Fruit fly (Drosophila melanogaster) whole organism, embryonic: ENCODE data around the gene Art3.

Experiments used
- ATbp ChIP-seq: fragments of 200-800 bp; sonication (Bioruptor generic); optimal IDR thresholded peaks from 2 replicates; lab custom pipeline; 2017; ENCODE audit warnings: missing biosample characterization, mild to moderate bottlenecking, missing genetic modification characterization, missing genetic modification reagents
- Abd-B ChIP-seq: fragments of 200-800 bp; sonication (Bioruptor generic); optimal IDR thresholded peaks from 2 replicates; lab custom pipeline; 2018; ENCODE audit warnings: missing biosample characterization, mild to moderate bottlenecking, missing genetic modification characterization, moderate library complexity
- Ada2b ChIP-seq: fragments of 200-800 bp; sonication (Bioruptor generic); IDR thresholded peaks from 2 replicates; pipeline ENCODE4 v1.3.6; 2022; ENCODE audit warnings: missing biosample characterization, missing genetic modification characterization
- Awh ChIP-seq: fragments of 200-800 bp; sonication (Bioruptor generic); IDR thresholded peaks from 2 replicates; pipeline ENCODE4, ENCODE4 v1.3.6; 2022; ENCODE audit warnings: missing biosample characterization, missing genetic modification characterization
- CG1024 ChIP-seq: fragments of 200-800 bp; sonication (Bioruptor generic); IDR thresholded peaks from 2 replicates; pipeline ENCODE4 v1.3.6; 2022; ENCODE audit warnings: missing biosample characterization, missing genetic modification characterization
- CG11093 ChIP-seq: fragments of 200-800 bp; sonication (Bioruptor generic); IDR thresholded peaks from 3 replicates; pipeline ENCODE4 v1.3.6; 2022; ENCODE audit warnings: missing biosample characterization, missing genetic modification characterization
- CG12299 ChIP-seq: fragments of 200-800 bp; sonication (Bioruptor generic); optimal IDR thresholded peaks from 2 replicates; lab custom pipeline; 2018; ENCODE audit warnings: missing biosample characterization, mild to moderate bottlenecking, missing genetic modification characterization
- CG12659 ChIP-seq: fragments of 200-800 bp; sonication (Bioruptor generic); optimal IDR thresholded peaks from 3 replicates; lab custom pipeline; 2017; ENCODE audit warnings: mild to moderate bottlenecking, missing biosample characterization, missing genetic modification reagents, missing genetic modification characterization
- CG13296 ChIP-seq: fragments of 200-800 bp; sonication (Bioruptor generic); optimal IDR thresholded peaks from 3 replicates; lab custom pipeline; 2018; ENCODE audit warnings: missing biosample characterization, mild to moderate bottlenecking, missing genetic modification characterization
- CG13775 ChIP-seq: fragments of 200-800 bp; sonication (Bioruptor generic); optimal IDR thresholded peaks from 3 replicates; lab custom pipeline; 2017; ENCODE audit warnings: missing biosample characterization, mild to moderate bottlenecking, missing genetic modification characterization
- CG1529 ChIP-seq: fragments of 200-800 bp; sonication (Bioruptor generic); optimal IDR thresholded peaks from 3 replicates; lab custom pipeline; 2018; ENCODE audit warnings: missing biosample characterization, missing genetic modification characterization
- CG1603 ChIP-seq: fragments of 200-800 bp; sonication (Bioruptor generic); optimal IDR thresholded peaks from 2 replicates; lab custom pipeline; 2019; ENCODE audit warnings: missing biosample characterization, mild to moderate bottlenecking, missing genetic modification characterization, moderate library complexity
- CG17568 ChIP-seq: fragments of 200-800 bp; sonication (Bioruptor generic); optimal IDR thresholded peaks from 2 replicates; lab custom pipeline; 2018; ENCODE audit warnings: missing biosample characterization, mild to moderate bottlenecking, missing genetic modification characterization, moderate library complexity
- CG18619 ChIP-seq: fragments of 200-800 bp; sonication (Bioruptor generic); optimal IDR thresholded peaks from 3 replicates; lab custom pipeline; 2017; ENCODE audit warnings: missing biosample characterization, mild to moderate bottlenecking, missing genetic modification characterization
- CG32767 ChIP-seq: fragments of 200-800 bp; sonication (Bioruptor generic); IDR thresholded peaks from 2 replicates; pipeline ENCODE4 v1.3.6; 2022; ENCODE audit warnings: missing biosample characterization, missing genetic modification characterization
- CG34376 ChIP-seq: fragments of 200-800 bp; sonication (Bioruptor generic); optimal IDR thresholded peaks from 2 replicates; lab custom pipeline; 2018; ENCODE audit warnings: missing biosample characterization, mild to moderate bottlenecking, missing genetic modification characterization
- CG42726 ChIP-seq: fragments of 200-800 bp; sonication (Bioruptor generic); IDR thresholded peaks from 2 replicates; pipeline ENCODE4 v1.3.6; 2022; ENCODE audit warnings: missing biosample characterization, missing genetic modification characterization; ENCODE audit not compliant: partially characterized antibody
- CG4424 ChIP-seq: fragments of 200-800 bp; sonication (Bioruptor generic); optimal IDR thresholded peaks from 3 replicates; lab custom pipeline; 2016; ENCODE audit warnings: missing biosample characterization, missing genetic modification characterization
- CG4617 ChIP-seq: fragments of 200-800 bp; sonication (Bioruptor generic); optimal IDR thresholded peaks from 3 replicates; lab custom pipeline; 2016; ENCODE audit warnings: missing biosample characterization, missing genetic modification characterization, borderline replicate concordance
- CG6175 ChIP-seq: fragments of 200-800 bp; sonication (Bioruptor generic); IDR thresholded peaks from 3 replicates; pipeline ENCODE4 v1.3.6; 2022; ENCODE audit warnings: missing biosample characterization, missing genetic modification characterization
- CG6654 ChIP-seq: fragments of 200-800 bp; sonication (Bioruptor generic); optimal IDR thresholded peaks from 2 replicates; lab custom pipeline; 2017; ENCODE audit warnings: missing biosample characterization, mild to moderate bottlenecking, missing genetic modification characterization
- CG8281 ChIP-seq: fragments of 200-800 bp; sonication (Bioruptor generic); optimal IDR thresholded peaks from 2 replicates; lab custom pipeline; 2018; ENCODE audit warnings: missing biosample characterization, mild to moderate bottlenecking, missing genetic modification characterization, moderate library complexity
- D19A ChIP-seq: fragments of 200-800 bp; optimal IDR thresholded peaks from 3 replicates; lab custom pipeline; 2019; ENCODE audit warnings: missing biosample characterization, mild to moderate bottlenecking, missing genetic modification characterization, moderate library complexity
- D19B ChIP-seq: fragments of 200-800 bp; sonication (Bioruptor generic); optimal IDR thresholded peaks from 2 replicates; lab custom pipeline; 2017; ENCODE audit warnings: missing biosample characterization, mild to moderate bottlenecking, missing genetic modification characterization
- Oaz ChIP-seq: fragments of 200-800 bp; sonication (Bioruptor generic); IDR thresholded peaks from 2 replicates; pipeline ENCODE4 v1.3.6; 2022; ENCODE audit warnings: missing biosample characterization, missing genetic modification characterization
- Opbp ChIP-seq: fragments of 200-800 bp; sonication (Bioruptor generic); IDR thresholded peaks from 3 replicates; pipeline ENCODE4 v1.3.6; 2022; ENCODE audit warnings: missing biosample characterization, missing genetic modification characterization; ENCODE audit not compliant: partially characterized antibody
- Sry-β ChIP-seq: fragments of 200-800 bp; sonication (Bioruptor generic); optimal IDR thresholded peaks from 2 replicates; lab custom pipeline; 2018; ENCODE audit warnings: missing biosample characterization, mild to moderate bottlenecking, missing genetic modification characterization, moderate library complexity
- bbx ChIP-seq: fragments of 200-800 bp; sonication (Bioruptor generic); IDR thresholded peaks from 2 replicates; pipeline ENCODE4 v1.3.6; 2022; ENCODE audit warnings: missing biosample characterization, missing genetic modification characterization; ENCODE audit not compliant: partially characterized antibody
- dimm ChIP-seq: fragments of 200-800 bp; sonication (Bioruptor generic); IDR thresholded peaks from 2 replicates; pipeline ENCODE4 v1.3.6; 2022; ENCODE audit warnings: missing biosample characterization, missing genetic modification characterization
- ems ChIP-seq: fragments of 200-800 bp; sonication (Bioruptor generic); optimal IDR thresholded peaks from 3 replicates; lab custom pipeline; 2016; ENCODE audit warnings: missing biosample characterization, missing genetic modification characterization
- en ChIP-seq: fragments of 200-800 bp; sonication (Bioruptor generic); optimal IDR thresholded peaks from 2 replicates; lab custom pipeline; 2016; ENCODE audit warnings: missing biosample characterization, missing genetic modification characterization
- eve ChIP-seq, 2 experiments: fragments of >200 bp; optimal IDR thresholded peaks; 2 replicates each; lab custom pipeline; 2017; ENCODE audit warnings: missing biosample characterization in 2 of 2, missing genetic modification characterization in 2 of 2
- ewg ChIP-seq: fragments of 200-800 bp; sonication (Bioruptor generic); optimal IDR thresholded peaks from 3 replicates; lab custom pipeline; 2017; ENCODE audit warnings: mild to moderate bottlenecking, missing biosample characterization, missing genetic modification reagents, missing genetic modification characterization
- gfzf ChIP-seq: fragments of 200-800 bp; sonication (Bioruptor generic); optimal IDR thresholded peaks from 2 replicates; lab custom pipeline; 2016; ENCODE audit warnings: missing biosample characterization, mild to moderate bottlenecking, missing genetic modification characterization, moderate library complexity
- grau ChIP-seq: fragments of 200-800 bp; optimal IDR thresholded peaks from 3 replicates; lab custom pipeline; 2019; ENCODE audit warnings: missing biosample characterization, mild to moderate bottlenecking, missing genetic modification characterization, moderate library complexity
- insv ChIP-seq, 2 experiments: fragments of 200-800 bp; sonication (Bioruptor generic); optimal IDR thresholded peaks; 3 replicates each; lab custom pipeline; 2016 to 2018; ENCODE audit warnings: missing biosample characterization in 2 of 2, missing genetic modification characterization in 2 of 2
- jumu ChIP-seq: fragments of 200-800 bp; sonication (Bioruptor generic); optimal IDR thresholded peaks from 3 replicates; lab custom pipeline; 2016; ENCODE audit warnings: missing biosample characterization, missing genetic modification characterization
- kah ChIP-seq: fragments of 200-800 bp; sonication (Bioruptor generic); optimal IDR thresholded peaks from 2 replicates; lab custom pipeline; 2018; ENCODE audit warnings: missing biosample characterization, mild to moderate bottlenecking, missing genetic modification characterization
- peb ChIP-seq: fragments of 200-800 bp; sonication (Bioruptor generic); IDR thresholded peaks from 2 replicates; pipeline ENCODE4 v1.3.6; 2022; ENCODE audit warnings: missing biosample characterization, missing genetic modification characterization
- pzg ChIP-seq: fragments of 200-800 bp; sonication (Bioruptor generic); optimal IDR thresholded peaks from 3 replicates; lab custom pipeline; 2018; ENCODE audit warnings: missing biosample characterization, mild to moderate bottlenecking, missing genetic modification characterization, moderate library complexity
- sc ChIP-seq, 3 experiments: fragments of >200 bp in 2 of 3; fragments of 200-800 bp in 1 of 3; sonication (Bioruptor generic) in 1 of 3; optimal IDR thresholded peaks; 2 replicates in 2 of 3; 3 replicates in 1 of 3; lab custom pipeline; 2017; ENCODE audit warnings: mild to moderate bottlenecking in 1 of 3, missing biosample characterization in 1 of 3, missing genetic modification characterization in 1 of 3, missing genetic modification reagents in 1 of 3
- sr ChIP-seq: fragments of 200-800 bp; sonication (Bioruptor generic); IDR thresholded peaks from 3 replicates; pipeline ENCODE4 v1.3.6; 2022; ENCODE audit warnings: missing biosample characterization, missing genetic modification characterization
- stc ChIP-seq: fragments of 200-800 bp; sonication (Bioruptor generic); IDR thresholded peaks from 2 replicates; pipeline ENCODE4 v1.3.6; 2022; ENCODE audit warnings: missing biosample characterization, missing genetic modification characterization
- tio ChIP-seq: fragments of 200-800 bp; sonication (Bioruptor generic); optimal IDR thresholded peaks from 2 replicates; lab custom pipeline; 2017; ENCODE audit warnings: missing biosample characterization, missing genetic modification characterization, inconsistent platforms
- toy ChIP-seq: fragments of 200-800 bp; sonication (Bioruptor generic); IDR thresholded peaks from 2 replicates; pipeline ENCODE4 v1.3.6; 2022; ENCODE audit warnings: missing biosample characterization, missing genetic modification characterization
- trem ChIP-seq: fragments of 200-800 bp; optimal IDR thresholded peaks from 3 replicates; lab custom pipeline; 2019; ENCODE audit warnings: missing biosample characterization, mild to moderate bottlenecking, missing genetic modification characterization, moderate library complexity
- zen ChIP-seq: fragments of 200-800 bp; sonication (Bioruptor generic); optimal IDR thresholded peaks from 3 replicates; lab custom pipeline; 2018; ENCODE audit warnings: missing biosample characterization, mild to moderate bottlenecking, missing genetic modification characterization, moderate library complexity

Art3 gene

dm6 chr3R:15208712-15209499, 20.3 kb downstream of the Art3 start, which contains the start of the genes Spn88Eb and Mau2 (continued):
- peak; percentile 49 for TF ChIP-seq trem (tag; lab: Kevin White, UChicago)
- TF ChIP-seq Sry-β (GFP tag; lab: Kevin White, UChicago): peak; percentile 85
- TF ChIP-seq ewg (GFP tag; lab: Kevin White, UChicago): peak; percentile 41
- TF ChIP-seq dimm (GFP tag; lab: Robert Waterston, UW): no peak
- TF ChIP-seq CG1024: peak; percentile 60
- TF ChIP-seq CG42726 (GFP tag; lab: Robert Waterston, UW): peak; percentile 67
- TF ChIP-seq Oaz: peak; percentile 35; the same call in 1 of the 2 replicates
- TF ChIP-seq CG6654: no peak
- TF ChIP-seq jumu: peak; percentile 76
- peak; percentile 84 for TF ChIP-seq Opbp (GFP tag; lab: Robert Waterston, UW)
- peak; percentile 18 for TF ChIP-seq CG13775 (GFP tag; lab: Kevin White, UChicago)
- TF ChIP-seq CG12299 (tag; lab: Kevin White, UChicago): no peak
- TF ChIP-seq peb (GFP tag; lab: Robert Waterston, UW): 0 out of 2 replicates have a peak, but pooled peaks have one; percentile 33
- peak; percentile 61 for TF ChIP-seq ems (GFP tag; lab: Kevin White, UChicago)
- TF ChIP-seq insv (GFP tag; optimal IDR thresholded peaks at IDR 0.05; lab: Kevin White, UChicago): peak in 1 of 2 experiments; percentile 64
- no peak for TF ChIP-seq sc (optimal IDR thresholded peaks at IDR 0.05; lab: Kevin White, UChicago)
- no peak for TF ChIP-seq sc (GFP tag; optimal IDR thresholded peaks at IDR 0.05; lab: Kevin White, UChicago)
- TF ChIP-seq CG11093: no peak; the same call in 2 of the 3 replicates
- peak; percentile 45 for TF ChIP-seq CG18619 (GFP tag; lab: Kevin White, UChicago)
- no peak for TF ChIP-seq D19A
- TF ChIP-seq D19B: no peak
- TF ChIP-seq sr (GFP tag; lab: Robert Waterston, UW): 0 out of 3 replicates have a peak, but pooled peaks have one; percentile 5
- peak; percentile 63 for TF ChIP-seq Abd-B (GFP tag; lab: Kevin White, UChicago)
- no peak; the same call in 1 of the 2 replicates for TF ChIP-seq toy (GFP tag; lab: Robert Waterston, UW)
- peak; percentile 24; the same call in 1 of the 2 replicates for TF ChIP-seq Awh (GFP tag; lab: Robert Waterston, UW)
- peak; percentile 75 for TF ChIP-seq CG12659 (GFP tag; lab: Kevin White, UChicago)
- TF ChIP-seq CG32767: 0 out of 2 replicates have a peak, but pooled peaks have one; percentile 52
- TF ChIP-seq gfzf (GFP tag; lab: Kevin White, UChicago): peak; percentile 28
- TF ChIP-seq CG1529 (GFP tag; lab: Kevin White, UChicago): no peak
- TF ChIP-seq eve (GFP tag; optimal IDR thresholded peaks at IDR 0.05; lab: Kevin White, UChicago): no peak
- TF ChIP-seq tio: no peak
- TF ChIP-seq CG13296 (GFP tag; lab: Kevin White, UChicago): peak; percentile 65
- TF ChIP-seq kah (GFP tag; lab: Kevin White, UChicago): peak; percentile 4
- peak; percentile 74 for TF ChIP-seq CG4617 (GFP tag; lab: Kevin White, UChicago)
- TF ChIP-seq zen (tag; lab: Kevin White, UChicago): peak; percentile 63
- no peak for TF ChIP-seq ATbp (GFP tag; lab: Kevin White, UChicago)
- no peak for TF ChIP-seq CG17568 (GFP tag; lab: Kevin White, UChicago)
- peak; percentile 53; the same call in 1 of the 3 replicates for TF ChIP-seq CG6175
- peak; percentile 56; the same call in 1 of the 2 replicates for TF ChIP-seq stc (GFP tag; lab: Robert Waterston, UW)
- TF ChIP-seq en (GFP tag; lab: Kevin White, UChicago): no peak
- peak; percentile 66 for TF ChIP-seq grau (tag; lab: Kevin White, UChicago)
- TF ChIP-seq CG8281 (tag; lab: Kevin White, UChicago): no peak
- peak; percentile 70 for TF ChIP-seq CG4424 (GFP tag; lab: Kevin White, UChicago)
- 0 out of 2 replicates have a peak, but pooled peaks have one; percentile 24 for TF ChIP-seq Ada2b (GFP tag; lab: Robert Waterston, UW)
- peak; percentile 88 for TF ChIP-seq pzg (GFP tag; lab: Kevin White, UChicago)
- peak; percentile 71 for TF ChIP-seq CG1603 (tag; lab: Kevin White, UChicago)
- peak; percentile 59; the same call in 1 of the 2 replicates for TF ChIP-seq bbx (GFP tag; lab: Robert Waterston, UW)
- TF ChIP-seq CG34376 (GFP tag; lab: Kevin White, UChicago): peak; percentile 70
